Worm (Caenorhabditis elegans) whole organism, late embryonic: ENCODE data around the gene C13A10.2.

Experiments used
- C38D4.7 ChIP-seq: fragments of 200-800 bp; sonication (Bioruptor generic); optimal IDR thresholded peaks from 2 replicates; lab custom pipeline; 2018; ENCODE audit warnings: mild to moderate bottlenecking, missing genetic modification characterization, moderate library complexity, missing compliant biosample characterization
- F13H6.1 ChIP-seq: sonication (generic microtip); optimal IDR thresholded peaks from 2 replicates; lab custom pipeline; 2016; ENCODE audit warnings: missing genetic modification characterization, missing compliant biosample characterization
- K09A11.1 ChIP-seq: sonication (generic microtip); optimal IDR thresholded peaks from 2 replicates; lab custom pipeline; 2017; ENCODE audit warnings: antibody characterized with exemption, mild to moderate bottlenecking, missing genetic modification characterization, missing compliant biosample characterization; ENCODE audit not compliant: insufficient read depth
- ceh-14 ChIP-seq: sonication (generic microtip); optimal IDR thresholded peaks from 2 replicates; lab custom pipeline; 2016; ENCODE audit warnings: missing genotype, missing genetic modification characterization, missing compliant biosample characterization
- ceh-18 ChIP-seq: sonication (generic microtip); optimal IDR thresholded peaks from 2 replicates; lab custom pipeline; 2016; ENCODE audit warnings: missing genetic modification characterization, missing compliant biosample characterization
- ceh-19 ChIP-seq: fragments of 200-800 bp; sonication (Bioruptor generic); optimal IDR thresholded peaks from 2 replicates; lab custom pipeline; 2018; ENCODE audit warnings: mild to moderate bottlenecking, missing genetic modification characterization, missing compliant biosample characterization
- ceh-22 ChIP-seq: sonication (generic microtip); optimal IDR thresholded peaks from 2 replicates; lab custom pipeline; 2017; ENCODE audit warnings: missing biosample characterization, missing genetic modification characterization
- ceh-24 ChIP-seq: sonication (generic microtip); optimal IDR thresholded peaks from 2 replicates; lab custom pipeline; 2016; ENCODE audit warnings: mild to moderate bottlenecking, missing genetic modification characterization, missing compliant biosample characterization
- ceh-30 ChIP-seq: fragments of 150-350 bp; optimal IDR thresholded peaks from 2 replicates; lab custom pipeline; 2014; ENCODE audit warnings: missing biosample characterization, missing genetic modification characterization
- ceh-31 ChIP-seq: sonication (generic microtip); optimal IDR thresholded peaks from 2 replicates; lab custom pipeline; 2016; ENCODE audit warnings: missing genetic modification characterization, missing compliant biosample characterization
- ceh-48 ChIP-seq: sonication (generic microtip); optimal IDR thresholded peaks from 2 replicates; lab custom pipeline; 2016; ENCODE audit warnings: missing genetic modification characterization, inconsistent platforms, missing compliant biosample characterization
- ceh-6 ChIP-seq: fragments of 200-800 bp; sonication (Bioruptor generic); optimal IDR thresholded peaks from 2 replicates; lab custom pipeline; 2018; ENCODE audit warnings: mild to moderate bottlenecking, missing genetic modification characterization, missing compliant biosample characterization
- che-1 ChIP-seq: sonication (generic microtip); optimal IDR thresholded peaks from 2 replicates; lab custom pipeline; 2016; ENCODE audit warnings: mild to moderate bottlenecking, missing genetic modification characterization, missing compliant biosample characterization
- dmd-4 ChIP-seq: sonication (generic microtip); optimal IDR thresholded peaks from 2 replicates; lab custom pipeline; 2016; ENCODE audit warnings: borderline replicate concordance, missing genetic modification characterization, missing compliant biosample characterization
- dve-1 ChIP-seq: sonication (generic microtip); optimal IDR thresholded peaks from 2 replicates; lab custom pipeline; 2017; ENCODE audit warnings: antibody characterized with exemption, mild to moderate bottlenecking, missing genetic modification characterization, missing compliant biosample characterization
- elt-2 ChIP-seq: sonication (generic microtip); optimal IDR thresholded peaks from 2 replicates; lab custom pipeline; 2016; ENCODE audit warnings: missing genetic modification reagents, missing genetic modification characterization, missing compliant biosample characterization
- elt-4 ChIP-seq: sonication (generic microtip); optimal IDR thresholded peaks from 2 replicates; lab custom pipeline; 2016; ENCODE audit warnings: missing genetic modification characterization, missing compliant biosample characterization
- fax-1 ChIP-seq: sonication (generic microtip); optimal IDR thresholded peaks from 2 replicates; lab custom pipeline; 2016; ENCODE audit warnings: missing genotype, missing genetic modification characterization, missing compliant biosample characterization
- fkh-10 ChIP-seq: fragments of 150-350 bp; optimal IDR thresholded peaks from 2 replicates; lab custom pipeline; 2014; ENCODE audit warnings: missing biosample characterization, missing genetic modification reagents, missing genetic modification characterization
- fkh-6 ChIP-seq: sonication (generic microtip); optimal IDR thresholded peaks from 2 replicates; lab custom pipeline; 2016; ENCODE audit warnings: missing genetic modification characterization, missing compliant biosample characterization
- hlh-13 ChIP-seq: fragments of 200-800 bp; sonication (Bioruptor generic); optimal IDR thresholded peaks from 2 replicates; lab custom pipeline; 2018; ENCODE audit warnings: mild to moderate bottlenecking, missing genetic modification characterization, missing compliant biosample characterization
- hlh-8 ChIP-seq: sonication (generic microtip); optimal IDR thresholded peaks from 2 replicates; lab custom pipeline; 2016; ENCODE audit warnings: missing genotype, missing genetic modification characterization, missing compliant biosample characterization
- lin-11 ChIP-seq: fragments of 200-800 bp; sonication (Bioruptor generic); optimal IDR thresholded peaks from 2 replicates; lab custom pipeline; 2018; ENCODE audit warnings: mild to moderate bottlenecking, missing genetic modification characterization, missing compliant biosample characterization
- madf-2 ChIP-seq: sonication (generic microtip); optimal IDR thresholded peaks from 2 replicates; lab custom pipeline; 2017; ENCODE audit warnings: missing genetic modification characterization, missing compliant biosample characterization
- nfya-1 ChIP-seq: sonication (generic microtip); optimal IDR thresholded peaks from 2 replicates; lab custom pipeline; 2017; ENCODE audit warnings: missing genetic modification characterization, mild to moderate bottlenecking, missing compliant biosample characterization, antibody characterized with exemption, moderate library complexity
- nhr-11 ChIP-seq: fragments of 150-350 bp; optimal IDR thresholded peaks from 2 replicates; lab custom pipeline; 2014; ENCODE audit warnings: missing biosample characterization, missing genetic modification characterization
- npax-4 ChIP-seq: sonication (generic microtip); optimal IDR thresholded peaks from 2 replicates; lab custom pipeline; 2016; ENCODE audit warnings: missing genetic modification characterization, missing compliant biosample characterization
- odd-2 ChIP-seq: sonication (generic microtip); optimal IDR thresholded peaks from 2 replicates; lab custom pipeline; 2017; ENCODE audit warnings: antibody characterized with exemption, mild to moderate bottlenecking, missing genetic modification characterization, missing compliant biosample characterization
- pqm-1 ChIP-seq: sonication (generic microtip); optimal IDR thresholded peaks from 2 replicates; lab custom pipeline; 2016; ENCODE audit warnings: missing genetic modification characterization, missing compliant biosample characterization
- ref-2 ChIP-seq: sonication (generic microtip); optimal IDR thresholded peaks from 2 replicates; lab custom pipeline; 2016; ENCODE audit warnings: missing genetic modification characterization, missing compliant biosample characterization
- rnt-1 ChIP-seq: sonication (generic microtip); optimal IDR thresholded peaks from 2 replicates; lab custom pipeline; 2016; ENCODE audit warnings: missing genetic modification characterization, missing compliant biosample characterization
- sdc-2 ChIP-seq: sonication (generic microtip); optimal IDR thresholded peaks from 2 replicates; lab custom pipeline; 2016; ENCODE audit warnings: missing genotype, missing genetic modification characterization, missing compliant biosample characterization
- sox-4 ChIP-seq: sonication (generic microtip); optimal IDR thresholded peaks from 2 replicates; lab custom pipeline; 2017; ENCODE audit warnings: mild to moderate bottlenecking, missing genetic modification characterization, inconsistent platforms, missing compliant biosample characterization
- tbx-2 ChIP-seq: sonication (generic microtip); optimal IDR thresholded peaks from 2 replicates; lab custom pipeline; 2016; ENCODE audit warnings: missing genetic modification characterization, missing compliant biosample characterization
- unc-42 ChIP-seq: sonication (generic microtip); optimal IDR thresholded peaks from 2 replicates; lab custom pipeline; 2016; ENCODE audit warnings: missing genotype, missing genetic modification characterization, missing compliant biosample characterization
- unc-55 ChIP-seq: sonication (generic microtip); optimal IDR thresholded peaks from 2 replicates; lab custom pipeline; 2017; ENCODE audit warnings: missing biosample characterization, missing genetic modification reagents, missing genetic modification characterization

C13A10.2 gene

DNA sequence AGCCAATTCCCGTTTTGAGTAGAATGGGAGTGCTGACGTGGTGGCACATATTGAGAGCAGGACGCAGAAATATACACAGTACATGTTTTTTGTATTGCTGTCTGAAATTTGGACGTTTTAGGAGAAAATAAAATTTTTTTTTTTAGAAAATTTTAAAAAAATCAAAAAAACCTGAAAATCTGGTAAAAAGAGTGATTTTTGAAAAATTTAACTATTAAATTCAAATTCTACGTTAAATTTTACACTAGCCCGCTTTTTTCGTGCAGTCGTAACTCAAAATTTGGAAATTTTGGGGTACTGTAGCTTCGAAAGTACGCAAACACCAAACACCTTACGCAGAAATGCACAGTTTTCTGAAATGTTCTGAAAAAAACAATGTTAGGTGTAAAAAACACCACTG lies at the start of gene C13A10.2:
Gene C13A10.2, minus strand, starts transcription at position 101 of the 400 bp plus-strand sequence.
- TF ChIP-seq unc-42 (tag; lab: Kevin White, UChicago) (no peak), nfya-1 (tag; lab: Kevin White, UChicago) (no peak), C38D4.7 (GFP tag; lab: Kevin White, UChicago) (no peak), fax-1 (tag; lab: Kevin White, UChicago) (no peak), elt-4 (tag; lab: Kevin White, UChicago) (no peak), sox-4 (tag; lab: Kevin White, UChicago) (no peak), fkh-6 (tag; lab: Kevin White, UChicago) (no peak), npax-4 (tag; lab: Kevin White, UChicago) (no peak), ceh-18 (tag; lab: Kevin White, UChicago) (no peak), ceh-24 (tag; lab: Kevin White, UChicago) (no peak), ceh-22 (tag; lab: Kevin White, UChicago) (no peak), hlh-8 (tag; lab: Kevin White, UChicago) (no peak), hlh-13 (GFP tag; lab: Kevin White, UChicago) (no peak), fkh-10 (GFP tag; lab: Kevin White, UChicago) (no peak), unc-55 (GFP tag; lab: Kevin White, UChicago) (no peak)

DNA sequence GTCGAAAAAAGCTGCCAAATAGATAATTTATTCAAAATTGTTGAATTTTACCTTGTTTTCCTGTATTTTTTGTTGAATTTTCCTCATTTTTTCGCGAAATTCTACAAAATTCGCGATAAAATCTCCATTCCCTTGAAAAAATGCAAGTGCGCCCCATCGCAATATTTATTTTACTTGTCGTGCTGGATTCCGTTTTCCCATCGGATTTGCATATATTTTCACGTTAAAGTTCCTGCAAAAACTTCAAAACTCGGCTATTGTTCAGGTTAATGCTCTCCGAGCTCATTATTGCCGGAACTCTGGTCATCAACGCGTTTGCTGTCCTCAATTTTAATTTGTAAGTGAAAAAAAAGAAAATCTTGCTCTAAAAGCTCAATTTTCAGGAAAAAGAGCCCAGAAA lies 45.3 kb upstream of the C13A10.2 start, which contains the start of the genes Y51H7C.41 and cogc-4:
Gene Y51H7C.41, plus strand, starts transcription at position 266 of the 400 bp plus-strand sequence.
Gene cogc-4, plus strand, starts transcription at position 386 of the 400 bp plus-strand sequence.
- TF ChIP-seq C38D4.7 (GFP tag; lab: Kevin White, UChicago) (no peak), lin-11 (tag; lab: Kevin White, UChicago) (no peak), nhr-11 (tag; lab: Kevin White, UChicago) (no peak), ceh-48 (tag; lab: Kevin White, UChicago) (no peak), dmd-4 (tag; lab: Kevin White, UChicago) (no peak), ceh-24 (tag; lab: Kevin White, UChicago) (no peak), fkh-6 (tag; lab: Kevin White, UChicago) (no peak), K09A11.1 (no peak), nfya-1 (tag; lab: Kevin White, UChicago) (no peak), dve-1 (tag; lab: Kevin White, UChicago) (no peak), pqm-1 (tag; lab: Kevin White, UChicago) (no peak)

DNA sequence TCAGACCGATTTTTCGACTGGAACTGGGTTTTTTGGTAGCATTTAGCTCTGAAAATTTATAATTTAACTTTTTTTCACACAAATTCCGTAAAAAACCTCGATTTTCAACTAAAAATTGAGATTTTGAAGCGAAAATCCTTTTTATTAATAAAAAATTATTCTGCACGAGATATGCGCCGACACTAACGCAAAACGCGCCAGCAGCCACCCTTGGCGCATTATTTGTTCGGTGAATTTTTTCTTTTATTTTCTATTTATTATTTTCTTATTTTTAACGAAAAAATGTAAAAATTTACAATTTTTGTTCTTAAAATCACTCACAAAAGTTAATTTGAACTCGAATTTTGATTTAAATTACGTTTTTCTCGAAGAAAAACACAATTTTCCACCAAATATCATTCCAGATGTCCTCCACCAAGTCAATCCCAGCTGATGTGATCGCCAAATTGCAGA lies 44.4 kb upstream of the C13A10.2 start, which contains the start of gene Y51H7C.7:
Gene Y51H7C.7, plus strand, starts transcription at position 403 of the 453 bp plus-strand sequence.
- TF ChIP-seq elt-2 (tag; lab: Kevin White, UChicago), result no peak
- no peak for TF ChIP-seq F13H6.1
- TF ChIP-seq unc-55 (GFP tag; lab: Kevin White, UChicago), result no peak
- TF ChIP-seq ceh-31, result no peak
- no peak for TF ChIP-seq ceh-6
- TF ChIP-seq ceh-30 (tag; lab: Kevin White, UChicago), result no peak
- TF ChIP-seq dmd-4 (tag; lab: Kevin White, UChicago), result no peak
- TF ChIP-seq sdc-2 (tag; lab: Kevin White, UChicago), result no peak
- no peak for TF ChIP-seq odd-2
- no peak for TF ChIP-seq che-1 (tag; lab: Kevin White, UChicago)
- TF ChIP-seq ceh-14 (tag; lab: Kevin White, UChicago), result no peak
- TF ChIP-seq tbx-2, result no peak
- no peak for TF ChIP-seq rnt-1
- TF ChIP-seq madf-2 (tag; lab: Kevin White, UChicago), result no peak
- TF ChIP-seq, all 69 proteins: peak for 0

DNA sequence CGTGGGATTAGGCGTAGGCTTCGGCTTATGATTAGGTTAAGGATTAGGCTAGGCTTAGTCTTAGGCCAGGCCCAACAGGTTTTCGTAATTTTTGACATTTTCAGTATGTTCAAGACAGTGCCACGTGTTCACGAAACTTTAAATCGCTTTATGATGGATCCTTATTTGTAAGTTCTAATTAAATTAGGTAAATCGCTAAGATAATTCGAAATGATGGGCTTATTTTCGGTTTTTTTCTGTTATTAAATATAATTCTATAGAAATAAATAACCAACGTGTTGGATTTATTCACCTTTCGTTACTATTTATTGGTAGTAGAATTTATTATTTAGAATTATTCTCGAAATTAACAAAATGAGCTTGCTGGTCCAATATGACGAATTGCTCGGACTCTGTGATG lies 43.7 kb upstream of the C13A10.2 start, which contains the start of gene Y51H7C.8:
Gene Y51H7C.8, plus strand, starts transcription at position 301 of the 400 bp plus-strand sequence.
- TF ChIP-seq fkh-6 (tag; lab: Kevin White, UChicago) (no peak), ref-2 (no peak), che-1 (tag; lab: Kevin White, UChicago) (no peak), sdc-2 (tag; lab: Kevin White, UChicago) (no peak), ceh-48 (tag; lab: Kevin White, UChicago) (no peak), ceh-19 (no peak), K09A11.1 (no peak), ceh-31 (no peak)
